Fruit fly (Drosophila melanogaster) whole organism, adult: ENCODE measurements around the gene Bap111.

ENCODE experiments used
- CG11617 ChIP-seq: fragments of 200-800 bp; sonication (Bioruptor generic); optimal IDR thresholded peaks from 2 replicates; lab custom pipeline; 2017; ENCODE audit warnings: mild to moderate bottlenecking, missing biosample characterization, missing genetic modification reagents, missing genetic modification characterization
- CG12768 ChIP-seq: fragments of 200-800 bp; sonication (Bioruptor generic); optimal IDR thresholded peaks from 2 replicates; lab custom pipeline; 2017; ENCODE audit warnings: missing biosample characterization, missing genetic modification characterization, mild to moderate bottlenecking, moderate library complexity, missing genetic modification reagents
- CG14711 ChIP-seq: fragments of 200-800 bp; sonication (Bioruptor generic); optimal IDR thresholded peaks from 2 replicates; lab custom pipeline; 2018; ENCODE audit warnings: missing biosample characterization, mild to moderate bottlenecking, missing genetic modification characterization, moderate library complexity
- CG1620 ChIP-seq: fragments of 200-800 bp; sonication (Bioruptor generic); optimal IDR thresholded peaks from 2 replicates; lab custom pipeline; 2016; ENCODE audit warnings: missing biosample characterization, missing genetic modification characterization
- CG33017 ChIP-seq: fragments of 200-800 bp; sonication (Bioruptor generic); optimal IDR thresholded peaks from 2 replicates; lab custom pipeline; 2018; ENCODE audit warnings: missing biosample characterization, mild to moderate bottlenecking, missing genetic modification characterization, moderate library complexity
- CG5204 ChIP-seq: fragments of 200-800 bp; sonication (Bioruptor generic); optimal IDR thresholded peaks from 2 replicates; lab custom pipeline; 2016; ENCODE audit warnings: missing biosample characterization, missing genetic modification characterization
- CG7045 ChIP-seq: fragments of 200-800 bp; sonication (Bioruptor generic); optimal IDR thresholded peaks from 2 replicates; lab custom pipeline; 2017; ENCODE audit warnings: missing biosample characterization, mild to moderate bottlenecking, missing genetic modification characterization
- CG7101 ChIP-seq: fragments of 200-800 bp; sonication (Bioruptor generic); optimal IDR thresholded peaks from 2 replicates; lab custom pipeline; 2018; ENCODE audit warnings: missing biosample characterization, mild to moderate bottlenecking, missing genetic modification characterization, moderate library complexity
- Clk ChIP-seq: fragments of 200-800 bp; sonication (Bioruptor generic); optimal IDR thresholded peaks from 2 replicates; lab custom pipeline; 2017; ENCODE audit warnings: missing biosample characterization, missing genetic modification characterization
- Crg-1 ChIP-seq: fragments of 200-800 bp; sonication (Bioruptor generic); optimal IDR thresholded peaks from 2 replicates; lab custom pipeline; 2016; ENCODE audit warnings: missing biosample characterization, missing genetic modification characterization
- Hr96 ChIP-seq: fragments of 200-800 bp; sonication (Bioruptor generic); optimal IDR thresholded peaks from 2 replicates; lab custom pipeline; 2016; ENCODE audit warnings: missing biosample characterization, missing genetic modification characterization
- Mnt ChIP-seq: fragments of 200-800 bp; sonication (Bioruptor generic); optimal IDR thresholded peaks from 2 replicates; lab custom pipeline; 2016; ENCODE audit warnings: missing biosample characterization, mild to moderate bottlenecking, missing genetic modification characterization
- bab1 ChIP-seq: fragments of 200-800 bp; sonication (Bioruptor generic); optimal IDR thresholded peaks from 3 replicates; lab custom pipeline; 2019; ENCODE audit warnings: missing biosample characterization, mild to moderate bottlenecking, missing genetic modification characterization, moderate library complexity
- cic ChIP-seq: fragments of 200-800 bp; sonication (Bioruptor generic); optimal IDR thresholded peaks from 2 replicates; lab custom pipeline; 2017; ENCODE audit warnings: missing biosample characterization, mild to moderate bottlenecking, missing genetic modification characterization, moderate library complexity
- cnc ChIP-seq, 2 experiments: fragments of >200 bp; optimal IDR thresholded peaks; 2 replicates each; lab custom pipeline; 2017
- kay ChIP-seq: fragments of 200-800 bp; sonication (Bioruptor generic); peaks from one replicate; lab custom pipeline; 2016; ENCODE audit warnings: missing biosample characterization, missing genetic modification characterization, borderline replicate concordance
- ovo ChIP-seq: fragments of 200-800 bp; sonication (Bioruptor generic); optimal IDR thresholded peaks from 2 replicates; lab custom pipeline; 2016; ENCODE audit warnings: missing biosample characterization, missing genetic modification characterization
- pad ChIP-seq: fragments of 200-800 bp; sonication (Bioruptor generic); optimal IDR thresholded peaks from 3 replicates; lab custom pipeline; 2017; ENCODE audit warnings: missing biosample characterization, missing genetic modification characterization, mild to moderate bottlenecking, moderate library complexity, missing genetic modification reagents
- tj ChIP-seq: fragments of 200-800 bp; sonication (Bioruptor generic); optimal IDR thresholded peaks from 3 replicates; lab custom pipeline; 2017; ENCODE audit warnings: missing biosample characterization, mild to moderate bottlenecking, missing genetic modification characterization, moderate library complexity
- toe ChIP-seq: fragments of 200-800 bp; sonication (Bioruptor generic); optimal IDR thresholded peaks from 2 replicates; lab custom pipeline; 2016; ENCODE audit warnings: missing biosample characterization, missing genetic modification characterization

The Bap111 gene

dm6 chrX:9136776-9137550, 12.1 kb upstream of the Bap111 start:
- TF ChIP-seq Mnt (GFP tag; lab: Kevin White, UChicago) (no peak), bab1 (GFP tag; lab: Kevin White, UChicago) (peak; percentile 63), cnc (optimal IDR thresholded peaks at IDR 0.05; lab: Kevin White, UChicago) (no peak), ovo (GFP tag; lab: Kevin White, UChicago) (peak; percentile 19), tj (GFP tag; lab: Kevin White, UChicago) (no peak), CG14711 (no peak), kay (GFP tag; lab: Kevin White, UChicago) (no peak), CG12768 (GFP tag; lab: Kevin White, UChicago) (no peak), CG1620 (GFP tag; lab: Kevin White, UChicago) (no peak), pad (GFP tag; lab: Kevin White, UChicago) (peak; percentile 36), CG7101 (tag; lab: Kevin White, UChicago) (no peak), CG11617 (GFP tag; lab: Kevin White, UChicago) (no peak), Clk (GFP tag; lab: Kevin White, UChicago) (no peak), CG33017 (tag; lab: Kevin White, UChicago) (no peak), cic (no peak)

dm6 chrX:9139138-9139537, 10.0 kb upstream of the Bap111 start:
- TF ChIP-seq cic (peak; percentile 19), Mnt (GFP tag; lab: Kevin White, UChicago) (no peak), tj (GFP tag; lab: Kevin White, UChicago) (peak; percentile 32)

- TF ChIP-seq Clk (GFP tag; lab: Kevin White, UChicago) (peak; percentile 6), CG7101 (tag; lab: Kevin White, UChicago) (peak; percentile 30), CG12768 (GFP tag; lab: Kevin White, UChicago) (peak; percentile 41), CG33017 (tag; lab: Kevin White, UChicago) (peak; percentile 1), pad (GFP tag; lab: Kevin White, UChicago) (peak; percentile 35), Hr96 (GFP tag; lab: Kevin White, UChicago) (no peak), CG7045 (peak; percentile 49), kay (GFP tag; lab: Kevin White, UChicago) (peak; percentile 76), CG1620 (GFP tag; lab: Kevin White, UChicago) (no peak), cic (no peak), ovo (GFP tag; lab: Kevin White, UChicago) (no peak), toe (GFP tag; lab: Kevin White, UChicago) (peak; percentile 44), CG5204 (GFP tag; lab: Kevin White, UChicago) (no peak), tj (GFP tag; lab: Kevin White, UChicago) (peak; percentile 15), CG14711 (peak; percentile 15), Mnt (GFP tag; lab: Kevin White, UChicago) (no peak), bab1 (GFP tag; lab: Kevin White, UChicago) (no peak), cnc (optimal IDR thresholded peaks at IDR 0.05; lab: Kevin White, UChicago) (no peak), Crg-1 (GFP tag; lab: Kevin White, UChicago) (peak; percentile 16), CG11617 (GFP tag; lab: Kevin White, UChicago) (no peak)
Measured at dm6 chrX:9141219-9141618, 7.9 kb upstream of the Bap111 start.

dm6 chrX:9142224-9142802, 6.8 kb upstream of the Bap111 start, which contains the start of gene CG7065:
CG7065 (plus strand) TSS chrX:9142493.
- TF ChIP-seq CG7101 (tag; lab: Kevin White, UChicago) (peak; percentile 2), Clk (GFP tag; lab: Kevin White, UChicago) (no peak), cic (no peak), bab1 (GFP tag; lab: Kevin White, UChicago) (peak; percentile 42), Crg-1 (GFP tag; lab: Kevin White, UChicago) (no peak), Mnt (GFP tag; lab: Kevin White, UChicago) (no peak)

- no peak for TF ChIP-seq CG5204 (GFP tag; lab: Kevin White, UChicago)
- TF ChIP-seq CG7045 = no peak
- TF ChIP-seq CG11617 (GFP tag; lab: Kevin White, UChicago) = peak; percentile 61
- no peak for TF ChIP-seq CG12768 (GFP tag; lab: Kevin White, UChicago)
- TF ChIP-seq toe (GFP tag; lab: Kevin White, UChicago) = no peak
- TF ChIP-seq Hr96 (GFP tag; lab: Kevin White, UChicago) = no peak
- no peak for TF ChIP-seq CG33017 (tag; lab: Kevin White, UChicago)
- peak; percentile 50 for TF ChIP-seq CG14711
- peak; percentile 38 for TF ChIP-seq CG7101 (tag; lab: Kevin White, UChicago)
- TF ChIP-seq cnc (optimal IDR thresholded peaks at IDR 0.05; lab: Kevin White, UChicago) = no peak
- TF ChIP-seq Crg-1 (GFP tag; lab: Kevin White, UChicago) = peak; percentile 52
- TF ChIP-seq tj (GFP tag; lab: Kevin White, UChicago) = peak; percentile 95
- peak; percentile 85 for TF ChIP-seq ovo (GFP tag; lab: Kevin White, UChicago)
- peak; percentile 58 for TF ChIP-seq bab1 (GFP tag; lab: Kevin White, UChicago)
- TF ChIP-seq Mnt (GFP tag; lab: Kevin White, UChicago) = peak; percentile 53
- TF ChIP-seq Clk (GFP tag; lab: Kevin White, UChicago) = no peak
- peak; percentile 66 for TF ChIP-seq kay (GFP tag; lab: Kevin White, UChicago)
- peak; percentile 62 for TF ChIP-seq cic
- TF ChIP-seq pad (GFP tag; lab: Kevin White, UChicago) = peak; percentile 65
- TF ChIP-seq CG1620 (GFP tag; lab: Kevin White, UChicago) = peak; percentile 48
Measured at dm6 chrX:9152127-9152598, 3.1 kb downstream of the Bap111 start.
